Worm (Caenorhabditis elegans): Measurements from ENCODE around the gene dhs-27.

DNA sequence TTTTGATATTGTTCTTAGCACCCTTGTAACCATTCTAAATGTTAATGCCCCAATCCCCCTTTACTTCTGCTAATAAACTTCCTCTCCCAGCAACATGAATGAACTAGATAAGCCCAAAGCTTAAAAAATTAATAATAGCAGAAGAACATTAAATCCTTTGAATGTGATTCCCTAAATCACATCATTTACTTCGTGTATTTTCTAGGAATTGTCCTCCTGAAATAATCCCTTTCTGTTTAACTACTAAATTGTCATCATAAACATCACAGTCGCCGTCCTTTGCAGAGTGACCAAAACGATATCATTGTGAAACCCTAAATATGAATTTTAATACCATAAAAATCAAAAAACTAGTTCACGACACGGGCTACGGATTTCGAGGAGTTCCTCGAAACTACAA lies 1.6 kb upstream of the dhs-27 start:
- TF ChIP-seq ama-1 (optimal IDR thresholded peaks at IDR 0.05): no peak
- TF ChIP-seq tbx-37 (GFP tag; conservative IDR thresholded peaks at IDR 0.05): no peak
- TF ChIP-seq hmbx-1 (tag; optimal IDR thresholded peaks at IDR 0.05): no peak
- no peak for TF ChIP-seq flt-1 (GFP tag; IDR thresholded peaks at IDR 0.05)
- TF ChIP-seq pes-1 (GFP tag; IDR thresholded peaks at IDR 0.05): no peak
- no peak for TF ChIP-seq hmg-4 (GFP tag; optimal IDR thresholded peaks at IDR 0.05)
- no peak for TF ChIP-seq ceh-13 (GFP tag; optimal IDR thresholded peaks at IDR 0.05)
